Fruit fly (Drosophila melanogaster) whole organism, adult: ENCODE measurements around the gene CG4962.

Source experiments
- CG11617 ChIP-seq: fragments of 200-800 bp; sonication (Bioruptor generic); optimal IDR thresholded peaks from 2 replicates; lab custom pipeline; 2017; ENCODE audit warnings: mild to moderate bottlenecking, missing biosample characterization, missing genetic modification reagents, missing genetic modification characterization
- CG12768 ChIP-seq: fragments of 200-800 bp; sonication (Bioruptor generic); optimal IDR thresholded peaks from 2 replicates; lab custom pipeline; 2017; ENCODE audit warnings: missing biosample characterization, missing genetic modification characterization, mild to moderate bottlenecking, moderate library complexity, missing genetic modification reagents
- CG14711 ChIP-seq: fragments of 200-800 bp; sonication (Bioruptor generic); optimal IDR thresholded peaks from 2 replicates; lab custom pipeline; 2018; ENCODE audit warnings: missing biosample characterization, mild to moderate bottlenecking, missing genetic modification characterization, moderate library complexity
- CG1620 ChIP-seq: fragments of 200-800 bp; sonication (Bioruptor generic); optimal IDR thresholded peaks from 2 replicates; lab custom pipeline; 2016; ENCODE audit warnings: missing biosample characterization, missing genetic modification characterization
- CG33017 ChIP-seq: fragments of 200-800 bp; sonication (Bioruptor generic); optimal IDR thresholded peaks from 2 replicates; lab custom pipeline; 2018; ENCODE audit warnings: missing biosample characterization, mild to moderate bottlenecking, missing genetic modification characterization, moderate library complexity
- CG5204 ChIP-seq: fragments of 200-800 bp; sonication (Bioruptor generic); optimal IDR thresholded peaks from 2 replicates; lab custom pipeline; 2016; ENCODE audit warnings: missing biosample characterization, missing genetic modification characterization
- CG7045 ChIP-seq: fragments of 200-800 bp; sonication (Bioruptor generic); optimal IDR thresholded peaks from 2 replicates; lab custom pipeline; 2017; ENCODE audit warnings: missing biosample characterization, mild to moderate bottlenecking, missing genetic modification characterization
- CG7101 ChIP-seq: fragments of 200-800 bp; sonication (Bioruptor generic); optimal IDR thresholded peaks from 2 replicates; lab custom pipeline; 2018; ENCODE audit warnings: missing biosample characterization, mild to moderate bottlenecking, missing genetic modification characterization, moderate library complexity
- Clk ChIP-seq: fragments of 200-800 bp; sonication (Bioruptor generic); optimal IDR thresholded peaks from 2 replicates; lab custom pipeline; 2017; ENCODE audit warnings: missing biosample characterization, missing genetic modification characterization
- Crg-1 ChIP-seq: fragments of 200-800 bp; sonication (Bioruptor generic); optimal IDR thresholded peaks from 2 replicates; lab custom pipeline; 2016; ENCODE audit warnings: missing biosample characterization, missing genetic modification characterization
- Hr96 ChIP-seq: fragments of 200-800 bp; sonication (Bioruptor generic); optimal IDR thresholded peaks from 2 replicates; lab custom pipeline; 2016; ENCODE audit warnings: missing biosample characterization, missing genetic modification characterization
- Mnt ChIP-seq: fragments of 200-800 bp; sonication (Bioruptor generic); optimal IDR thresholded peaks from 2 replicates; lab custom pipeline; 2016; ENCODE audit warnings: missing biosample characterization, mild to moderate bottlenecking, missing genetic modification characterization
- bab1 ChIP-seq: fragments of 200-800 bp; sonication (Bioruptor generic); optimal IDR thresholded peaks from 3 replicates; lab custom pipeline; 2019; ENCODE audit warnings: missing biosample characterization, mild to moderate bottlenecking, missing genetic modification characterization, moderate library complexity
- cic ChIP-seq: fragments of 200-800 bp; sonication (Bioruptor generic); optimal IDR thresholded peaks from 2 replicates; lab custom pipeline; 2017; ENCODE audit warnings: missing biosample characterization, mild to moderate bottlenecking, missing genetic modification characterization, moderate library complexity
- cnc ChIP-seq, 2 experiments: fragments of >200 bp; optimal IDR thresholded peaks; 2 replicates each; lab custom pipeline; 2017
- kay ChIP-seq: fragments of 200-800 bp; sonication (Bioruptor generic); peaks from one replicate; lab custom pipeline; 2016; ENCODE audit warnings: missing biosample characterization, missing genetic modification characterization, borderline replicate concordance
- ovo ChIP-seq: fragments of 200-800 bp; sonication (Bioruptor generic); optimal IDR thresholded peaks from 2 replicates; lab custom pipeline; 2016; ENCODE audit warnings: missing biosample characterization, missing genetic modification characterization
- pad ChIP-seq: fragments of 200-800 bp; sonication (Bioruptor generic); optimal IDR thresholded peaks from 3 replicates; lab custom pipeline; 2017; ENCODE audit warnings: missing biosample characterization, missing genetic modification characterization, mild to moderate bottlenecking, moderate library complexity, missing genetic modification reagents
- tj ChIP-seq: fragments of 200-800 bp; sonication (Bioruptor generic); optimal IDR thresholded peaks from 3 replicates; lab custom pipeline; 2017; ENCODE audit warnings: missing biosample characterization, mild to moderate bottlenecking, missing genetic modification characterization, moderate library complexity
- toe ChIP-seq: fragments of 200-800 bp; sonication (Bioruptor generic); optimal IDR thresholded peaks from 2 replicates; lab custom pipeline; 2016; ENCODE audit warnings: missing biosample characterization, missing genetic modification characterization

The CG4962 gene

DNA sequence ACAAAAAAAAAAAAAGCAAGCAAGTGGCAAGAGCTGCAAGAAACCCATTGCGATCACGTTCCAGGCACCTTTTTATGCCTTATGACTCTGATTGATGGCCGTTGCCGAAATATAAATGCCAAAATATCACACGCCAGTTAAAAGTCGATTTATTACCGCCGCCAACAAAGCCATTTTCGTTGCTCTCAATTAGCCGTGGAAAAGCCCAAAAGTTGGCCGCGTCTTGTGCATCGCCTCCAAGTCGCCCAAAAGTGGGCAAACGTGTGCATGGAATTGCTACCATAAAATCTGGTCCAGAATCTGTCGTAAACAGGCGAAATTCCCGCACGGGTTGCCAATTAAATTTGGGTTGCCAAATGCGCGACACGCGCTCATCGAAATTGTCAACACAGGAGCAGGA is 3.7 kb downstream of the CG4962 start:
- no peak for TF ChIP-seq cic (GFP tag; lab: Kevin White, UChicago)
- TF ChIP-seq CG33017 (tag; lab: Kevin White, UChicago): no peak
- TF ChIP-seq toe (GFP tag; lab: Kevin White, UChicago): no peak
- TF ChIP-seq Mnt (GFP tag; lab: Kevin White, UChicago): no peak
- no peak for TF ChIP-seq Crg-1 (GFP tag; lab: Kevin White, UChicago)
- TF ChIP-seq Clk (GFP tag; lab: Kevin White, UChicago): no peak
- no peak for TF ChIP-seq CG12768
- no peak for TF ChIP-seq Hr96
- no peak for TF ChIP-seq tj (GFP tag; lab: Kevin White, UChicago)
- no peak for TF ChIP-seq CG1620 (GFP tag; lab: Kevin White, UChicago)
- TF ChIP-seq ovo (GFP tag; lab: Kevin White, UChicago): no peak

DNA sequence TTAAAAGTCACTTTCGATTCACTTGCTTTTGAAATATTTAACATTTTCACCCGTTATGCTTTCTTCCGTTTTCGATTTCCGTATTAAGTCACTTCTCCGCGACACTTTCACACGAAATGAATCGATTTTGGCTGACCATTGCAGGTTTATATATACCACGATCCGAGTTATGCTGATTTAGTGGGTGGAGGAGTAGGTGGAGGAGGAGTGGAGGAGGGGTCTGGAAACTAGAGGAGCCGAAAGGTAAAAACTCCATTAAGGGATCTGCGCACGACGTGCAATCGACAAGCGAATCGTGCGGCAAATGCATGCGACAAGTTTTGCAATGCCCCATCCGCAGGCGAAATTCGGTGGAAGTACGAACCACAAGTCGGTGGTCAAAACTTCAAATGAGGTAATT is 4.5 kb downstream of the CG4962 start, which contains the start of gene CG13045:
Gene CG13045, minus strand, starts transcription at position 101 of the 400 bp plus-strand sequence.
- TF ChIP-seq CG11617 (GFP tag; lab: Kevin White, UChicago) (no peak), CG5204 (no peak), ovo (GFP tag; lab: Kevin White, UChicago) (no peak), kay (GFP tag; lab: Kevin White, UChicago) (no peak), cic (GFP tag; lab: Kevin White, UChicago) (no peak), Clk (GFP tag; lab: Kevin White, UChicago) (no peak), toe (GFP tag; lab: Kevin White, UChicago) (no peak), Mnt (GFP tag; lab: Kevin White, UChicago) (no peak), cnc (optimal IDR thresholded peaks at IDR 0.05; lab: Kevin White, UChicago) (no peak), CG7045 (GFP tag; lab: Kevin White, UChicago) (no peak), CG7101 (tag; lab: Kevin White, UChicago) (no peak), Hr96 (no peak), CG1620 (GFP tag; lab: Kevin White, UChicago) (no peak), CG12768 (no peak), bab1 (GFP tag; lab: Kevin White, UChicago) (no peak), pad (no peak), CG14711 (tag; lab: Kevin White, UChicago) (no peak), CG33017 (tag; lab: Kevin White, UChicago) (no peak)

DNA sequence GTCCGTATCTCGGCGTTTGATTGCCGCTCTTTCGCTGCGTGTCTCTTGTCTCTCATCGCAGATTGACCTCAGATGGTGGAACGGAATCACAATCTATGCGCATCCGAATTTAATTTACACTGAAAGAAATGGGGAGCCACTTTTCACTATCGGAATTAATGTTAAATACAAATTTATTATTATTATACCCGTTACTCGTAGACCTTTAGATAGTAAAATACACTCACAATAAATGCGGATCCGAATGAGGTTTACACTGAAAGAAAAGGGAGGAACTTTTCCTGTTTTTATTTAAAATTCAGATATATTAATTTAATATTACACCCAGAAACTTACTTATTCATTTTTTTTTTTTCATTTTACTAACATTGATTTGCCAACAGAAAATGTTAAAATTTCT is 6.3 kb downstream of the CG4962 start:
- no peak for TF ChIP-seq Mnt (GFP tag; lab: Kevin White, UChicago)
- TF ChIP-seq tj (GFP tag; lab: Kevin White, UChicago): no peak
- no peak for TF ChIP-seq cic (GFP tag; lab: Kevin White, UChicago)
- TF ChIP-seq Hr96: no peak
- TF ChIP-seq pad: no peak
- TF ChIP-seq CG5204: no peak
- no peak for TF ChIP-seq cnc (optimal IDR thresholded peaks at IDR 0.05; lab: Kevin White, UChicago)
- TF ChIP-seq Clk (GFP tag; lab: Kevin White, UChicago): no peak
- no peak for TF ChIP-seq CG7045 (GFP tag; lab: Kevin White, UChicago)
- TF ChIP-seq CG7101 (tag; lab: Kevin White, UChicago): no peak
- no peak for TF ChIP-seq CG11617 (GFP tag; lab: Kevin White, UChicago)
- no peak for TF ChIP-seq CG1620 (GFP tag; lab: Kevin White, UChicago)
- TF ChIP-seq bab1 (GFP tag; lab: Kevin White, UChicago): no peak
- TF ChIP-seq CG33017 (tag; lab: Kevin White, UChicago): no peak

DNA sequence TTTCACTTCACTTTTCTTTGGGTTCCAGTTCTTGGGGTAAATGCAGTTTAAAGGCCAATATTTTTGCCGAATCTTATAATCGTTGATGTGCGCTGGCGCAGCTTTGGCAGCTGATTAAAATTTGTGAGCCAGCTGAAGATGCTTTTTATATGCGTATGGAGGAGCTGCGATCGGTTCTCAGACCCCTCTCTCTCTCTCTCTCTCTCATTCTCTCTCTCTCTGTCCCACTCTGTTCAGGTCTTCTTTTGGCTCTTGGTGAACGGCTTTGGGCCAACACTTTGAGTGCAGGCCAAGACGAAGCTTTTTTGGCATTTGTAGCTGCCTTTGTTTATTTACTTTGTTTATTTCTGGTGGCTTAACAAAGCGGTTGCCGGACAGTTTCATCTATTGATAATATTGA is 7.0 kb downstream of the CG4962 start, which contains the start of gene CG13046:
Gene CG13046, minus strand, starts transcription at position 101 of the 400 bp plus-strand sequence.
- TF ChIP-seq cnc (optimal IDR thresholded peaks at IDR 0.05; lab: Kevin White, UChicago) (no peak), kay (GFP tag; lab: Kevin White, UChicago) (no peak), CG33017 (tag; lab: Kevin White, UChicago) (no peak), Hr96 (no peak)

DNA sequence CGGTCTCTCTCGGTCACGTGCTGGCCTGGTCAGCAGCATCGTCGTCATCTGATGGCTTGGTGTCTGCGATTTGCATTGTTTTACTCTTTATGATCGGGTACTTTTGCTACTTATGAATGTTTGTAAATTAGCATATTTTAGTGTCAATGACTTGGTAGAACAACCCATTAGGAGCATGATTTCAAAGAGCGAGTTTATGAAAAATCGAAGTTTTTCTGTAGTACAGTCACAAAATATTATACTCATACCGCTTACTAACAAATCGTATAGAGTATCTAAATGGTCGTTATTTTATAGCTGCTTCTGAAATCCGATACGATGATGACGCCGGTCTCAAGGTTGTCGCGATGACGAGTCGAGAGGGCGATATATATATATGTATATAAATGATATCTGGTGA is 9.1 kb downstream of the CG4962 start:
- TF ChIP-seq tj (GFP tag; lab: Kevin White, UChicago) (no peak), CG7101 (tag; lab: Kevin White, UChicago) (no peak), bab1 (GFP tag; lab: Kevin White, UChicago) (no peak), CG14711 (tag; lab: Kevin White, UChicago) (no peak), CG11617 (GFP tag; lab: Kevin White, UChicago) (no peak), pad (no peak), CG33017 (tag; lab: Kevin White, UChicago) (no peak), Clk (GFP tag; lab: Kevin White, UChicago) (no peak), kay (GFP tag; lab: Kevin White, UChicago) (no peak), cic (GFP tag; lab: Kevin White, UChicago) (no peak), toe (GFP tag; lab: Kevin White, UChicago) (no peak), cnc (optimal IDR thresholded peaks at IDR 0.05; lab: Kevin White, UChicago) (no peak), CG7045 (GFP tag; lab: Kevin White, UChicago) (no peak), Crg-1 (GFP tag; lab: Kevin White, UChicago) (no peak)

DNA sequence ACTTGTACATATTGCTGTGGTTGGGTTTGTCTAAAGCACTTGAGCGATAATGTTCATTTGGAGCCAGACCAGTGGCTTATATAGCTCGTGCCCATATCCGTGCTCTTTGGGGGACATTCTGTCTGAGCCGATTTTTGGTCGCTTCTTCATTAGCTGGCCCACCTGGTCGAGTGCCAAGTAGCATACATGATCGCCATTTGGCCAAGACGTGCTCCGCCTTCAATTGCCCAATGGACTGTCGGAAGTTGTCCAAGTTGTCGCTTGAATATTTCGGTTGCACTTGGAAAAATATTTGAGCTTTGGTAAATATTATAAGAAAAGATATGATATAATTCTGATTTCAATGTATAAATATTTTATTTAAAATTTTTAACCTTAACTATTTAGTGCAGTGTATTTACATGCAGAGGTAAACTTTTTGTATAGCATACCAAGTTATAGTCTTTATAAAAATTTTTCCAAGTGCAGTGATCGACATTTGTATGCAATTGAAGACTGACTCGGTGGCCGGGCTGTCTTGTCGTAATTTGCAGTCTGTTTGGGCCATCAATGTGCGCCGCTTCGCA is 9.9 kb downstream of the CG4962 start, which contains the start of gene CG13047:
Gene CG13047, minus strand, starts transcription at position 51 of the 566 bp plus-strand sequence.
- TF ChIP-seq CG14711 (tag; lab: Kevin White, UChicago) (no peak), cic (GFP tag; lab: Kevin White, UChicago) (no peak), kay (GFP tag; lab: Kevin White, UChicago) (no peak), toe (GFP tag; lab: Kevin White, UChicago) (no peak)
